Worm (Caenorhabditis elegans): ENCODE data around the gene F21F8.5.

F21F8.5 gene

ce11 chrV:8226812-8227211 is 39.3 kb downstream of the F21F8.5 start, which contains the start of gene K07C11.10:
Gene K07C11.10 (minus strand): TSS chrV:8226912.
- no peak for TF ChIP-seq unc-62 (GFP tag; optimal IDR thresholded peaks at IDR 0.05)
- TF ChIP-seq sma-9 (GFP tag; optimal IDR thresholded peaks at IDR 0.05), result no peak
- no peak for TF ChIP-seq sma-9 (tag; optimal IDR thresholded peaks at IDR 0.05)
- TF ChIP-seq fos-1 (tag; optimal IDR thresholded peaks at IDR 0.05), result no peak
- TF ChIP-seq ZK546.5 (tag; optimal IDR thresholded peaks at IDR 0.05), result no peak
- TF ChIP-seq elt-1 (tag; optimal IDR thresholded peaks at IDR 0.05), result no peak
- no peak for TF ChIP-seq ceh-16 (tag; optimal IDR thresholded peaks at IDR 0.05)
- TF ChIP-seq nhr-237 (tag; optimal IDR thresholded peaks at IDR 0.05), result no peak
- TF ChIP-seq lin-11 (tag; optimal IDR thresholded peaks at IDR 0.05), result no peak

ce11 chrV:8224634-8225033 is 41.5 kb downstream of the F21F8.5 start, which contains the start of gene pax-1:
Gene pax-1 (plus strand): TSS chrV:8224934.
- TF ChIP-seq aly-2 (tag; optimal IDR thresholded peaks at IDR 0.05) (no peak), elt-3 (tag; optimal IDR thresholded peaks at IDR 0.05) (no peak), nhr-237 (tag; optimal IDR thresholded peaks at IDR 0.05) (no peak), nhr-21 (tag; optimal IDR thresholded peaks at IDR 0.05) (no peak), zag-1 (tag; optimal IDR thresholded peaks at IDR 0.05) (no peak), C34F6.9 (tag; optimal IDR thresholded peaks at IDR 0.05) (no peak), alr-1 (tag; optimal IDR thresholded peaks at IDR 0.05) (no peak), snpc-4 (tag; optimal IDR thresholded peaks at IDR 0.05) (no peak), skn-1 (tag; optimal IDR thresholded peaks at IDR 0.05) (no peak), elt-1 (tag; optimal IDR thresholded peaks at IDR 0.05) (no peak), sma-3 (GFP tag; optimal IDR thresholded peaks at IDR 0.05) (no peak), mdl-1 (tag; optimal IDR thresholded peaks at IDR 0.05) (no peak), dmd-4 (tag; optimal IDR thresholded peaks at IDR 0.05) (no peak), ceh-82 (tag; optimal IDR thresholded peaks at IDR 0.05) (no peak), nhr-25 (tag; optimal IDR thresholded peaks at IDR 0.05) (no peak), sma-9 (GFP tag; optimal IDR thresholded peaks at IDR 0.05) (no peak), sma-9 (tag; optimal IDR thresholded peaks at IDR 0.05) (no peak), ztf-4 (tag; optimal IDR thresholded peaks at IDR 0.05) (no peak), unc-62 (GFP tag; optimal IDR thresholded peaks at IDR 0.05) (no peak), peb-1 (tag; optimal IDR thresholded peaks at IDR 0.05) (no peak), mab-5 (tag; optimal IDR thresholded peaks at IDR 0.05) (no peak)

- TF ChIP-seq alr-1 (tag; optimal IDR thresholded peaks at IDR 0.05), result no peak
- no peak for TF ChIP-seq F13H6.1 (tag; optimal IDR thresholded peaks at IDR 0.05)
- TF ChIP-seq ama-1 (optimal IDR thresholded peaks at IDR 0.05), result no peak
- no peak for TF ChIP-seq mab-5 (tag; optimal IDR thresholded peaks at IDR 0.05)
- no peak for TF ChIP-seq mdl-1 (tag; optimal IDR thresholded peaks at IDR 0.05)
- TF ChIP-seq elt-3 (tag; optimal IDR thresholded peaks at IDR 0.05), result no peak
- no peak for TF ChIP-seq snpc-4 (tag; optimal IDR thresholded peaks at IDR 0.05)
- TF ChIP-seq lsy-2 (tag; optimal IDR thresholded peaks at IDR 0.05), result no peak
- no peak for TF ChIP-seq egl-27 (tag; optimal IDR thresholded peaks at IDR 0.05)
- no peak for TF ChIP-seq nhr-12 (tag; optimal IDR thresholded peaks at IDR 0.05)
- TF ChIP-seq R02D3.7 (tag; optimal IDR thresholded peaks at IDR 0.05), result no peak
- no peak for TF ChIP-seq nhr-10 (tag; optimal IDR thresholded peaks at IDR 0.05)
- TF ChIP-seq sma-9 (GFP tag; optimal IDR thresholded peaks at IDR 0.05), result no peak
- TF ChIP-seq sma-9 (tag; optimal IDR thresholded peaks at IDR 0.05), result no peak
- TF ChIP-seq nhr-77 (tag; optimal IDR thresholded peaks at IDR 0.05), result no peak
- no peak for TF ChIP-seq ceh-82 (tag; optimal IDR thresholded peaks at IDR 0.05)
- TF ChIP-seq zag-1 (tag; optimal IDR thresholded peaks at IDR 0.05), result no peak
- no peak for TF ChIP-seq aly-2 (tag; optimal IDR thresholded peaks at IDR 0.05)
- no peak for TF ChIP-seq mbf-1 (tag; optimal IDR thresholded peaks at IDR 0.05)
- TF ChIP-seq ztf-11 (tag; optimal IDR thresholded peaks at IDR 0.05), result no peak
These were observed 42.7 kb downstream of the F21F8.5 start for ce11 chrV:8223417-8223816.

DNA sequence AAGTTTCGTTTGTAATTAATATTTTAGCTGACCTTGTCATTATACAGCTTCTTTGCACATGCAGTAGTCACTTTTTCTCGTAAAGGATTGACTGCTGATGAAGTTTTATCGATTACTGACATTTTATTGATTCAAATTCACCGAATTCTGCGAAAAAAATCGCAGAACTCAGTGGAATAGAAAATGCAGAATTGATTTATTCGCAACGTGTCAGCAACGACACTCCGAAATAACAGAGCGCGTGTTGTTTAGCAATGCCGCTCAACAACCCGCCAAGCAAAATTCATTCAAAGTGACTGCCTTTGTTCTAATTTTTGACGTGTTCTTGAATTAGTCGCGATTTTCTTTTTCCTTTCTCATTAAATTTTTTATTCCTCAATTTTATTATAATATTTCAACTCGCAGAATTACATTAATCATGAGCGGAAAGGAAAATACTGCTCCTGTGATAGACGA is 45.0 kb downstream of the F21F8.5 start, which contains the start of the genes cogc-6 and air-1:
Gene cogc-6, minus strand, starts transcription at position 234 of the 456 bp plus-strand sequence.
Gene air-1, plus strand, starts transcription at position 406 of the 456 bp plus-strand sequence.
- TF ChIP-seq nhr-21 (tag; optimal IDR thresholded peaks at IDR 0.05) (no peak), lin-11 (tag; optimal IDR thresholded peaks at IDR 0.05) (no peak), ztf-11 (tag; optimal IDR thresholded peaks at IDR 0.05) (no peak), sem-4 (tag; optimal IDR thresholded peaks at IDR 0.05) (no peak), ceh-16 (tag; optimal IDR thresholded peaks at IDR 0.05) (no peak), Y55F3AM.14 (GFP tag; optimal IDR thresholded peaks at IDR 0.05) (no peak), snpc-4 (tag; optimal IDR thresholded peaks at IDR 0.05) (peak; percentile 11), nhr-129 (tag; optimal IDR thresholded peaks at IDR 0.05) (peak; percentile 44), nhr-23 (tag; optimal IDR thresholded peaks at IDR 0.05) (no peak), lsy-2 (tag; optimal IDR thresholded peaks at IDR 0.05) (peak in 1 of 2 experiments; percentile 41), fos-1 (tag; optimal IDR thresholded peaks at IDR 0.05) (no peak), ZK546.5 (tag; optimal IDR thresholded peaks at IDR 0.05) (no peak), gmeb-1 (tag; optimal IDR thresholded peaks at IDR 0.05) (peak; percentile 53), nhr-6 (tag; optimal IDR thresholded peaks at IDR 0.05) (no peak), elt-3 (tag; optimal IDR thresholded peaks at IDR 0.05) (no peak), crh-2 (tag; optimal IDR thresholded peaks at IDR 0.05) (peak; percentile 88), elt-1 (tag; optimal IDR thresholded peaks at IDR 0.05) (no peak), sma-3 (GFP tag; optimal IDR thresholded peaks at IDR 0.05) (no peak), R02D3.7 (tag; optimal IDR thresholded peaks at IDR 0.05) (no peak), F13H6.1 (tag; optimal IDR thresholded peaks at IDR 0.05) (no peak), lin-39 (tag; optimal IDR thresholded peaks at IDR 0.05) (no peak), C34F6.9 (tag; optimal IDR thresholded peaks at IDR 0.05) (peak; percentile 48), unc-55 (GFP tag; optimal IDR thresholded peaks at IDR 0.05) (peak; percentile 34), lin-13 (GFP tag; optimal IDR thresholded peaks at IDR 0.05) (no peak), unc-39 (tag; optimal IDR thresholded peaks at IDR 0.05) (no peak), sma-9 (GFP tag; optimal IDR thresholded peaks at IDR 0.05) (no peak), sma-9 (tag; optimal IDR thresholded peaks at IDR 0.05) (no peak), blmp-1 (tag; optimal IDR thresholded peaks at IDR 0.05; ENCODE audit: insufficient read depth) (no peak)
